Fruit fly (Drosophila melanogaster): ENCODE measurements around the gene CG10137.

CG10137 gene

DNA sequence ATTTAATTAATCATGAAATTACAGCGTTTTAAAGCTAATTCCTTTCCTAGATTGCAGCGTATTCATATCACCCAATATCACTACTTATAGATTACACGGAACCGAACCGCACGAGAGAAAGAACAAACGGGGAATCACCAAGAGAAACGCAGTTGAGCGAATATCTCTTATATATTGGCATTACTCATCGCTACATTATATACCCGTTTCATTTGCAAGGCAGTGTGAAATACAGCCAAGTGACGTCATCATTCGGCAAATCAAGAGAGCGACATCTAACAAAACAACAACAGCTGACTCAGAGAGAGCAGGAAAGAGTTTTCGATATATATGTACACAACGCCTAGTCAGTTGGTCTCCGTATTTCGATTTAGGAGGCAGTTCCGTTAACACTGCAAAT lies 21.7 kb downstream of the CG10137 start, which contains the start of gene Tep4:
Gene Tep4, plus strand, starts transcription at position 350 of the 400 bp plus-strand sequence.
- no peak for TF ChIP-seq psq (GFP tag; optimal IDR thresholded peaks at IDR 0.05)
- TF ChIP-seq Rel (GFP tag; optimal IDR thresholded peaks at IDR 0.05): peak; percentile 36
- TF ChIP-seq Rel (tag; optimal IDR thresholded peaks at IDR 0.05): peak; percentile 99
- peak; percentile 22 to 55 for TF ChIP-seq dl (GFP tag; optimal IDR thresholded peaks at IDR 0.05; ENCODE audit: insufficient read depth in 1 of 2, partially characterized antibody in 2 of 2)
- peak; percentile 35 for TF ChIP-seq Jra (GFP tag; optimal IDR thresholded peaks at IDR 0.05)

DNA sequence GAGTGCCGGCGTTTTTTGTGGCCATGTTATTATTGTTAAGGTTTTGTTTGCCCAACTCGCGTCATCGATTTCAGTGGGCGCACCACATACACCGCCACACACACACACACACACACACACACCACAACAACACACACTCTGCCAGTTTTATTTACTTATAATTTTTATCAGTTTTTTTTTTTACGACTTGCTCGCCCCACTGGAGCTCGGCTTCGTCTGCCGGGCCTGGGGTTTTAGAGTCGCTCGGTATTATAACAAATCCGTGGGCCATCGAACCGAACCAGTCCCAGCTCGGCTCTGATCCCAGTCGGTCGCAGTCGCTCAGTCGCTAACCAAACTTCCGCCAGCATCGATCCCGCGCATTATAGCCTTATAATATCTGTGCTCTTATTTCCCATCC lies 22.9 kb downstream of the CG10137 start:
- TF ChIP-seq Rel (GFP tag; optimal IDR thresholded peaks at IDR 0.05) (peak; percentile 17), Rel (tag; optimal IDR thresholded peaks at IDR 0.05) (peak; percentile 82), HLH106 (tag; optimal IDR thresholded peaks at IDR 0.05) (no peak), dmrt93B (GFP tag; optimal IDR thresholded peaks at IDR 0.05) (no peak), fru (GFP tag; optimal IDR thresholded peaks at IDR 0.05) (peak; percentile 56), ey (GFP tag; optimal IDR thresholded peaks at IDR 0.05) (no peak), Hr78 (GFP tag; optimal IDR thresholded peaks at IDR 0.05) (no peak), pan (optimal IDR thresholded peaks at IDR 0.05) (no peak), Myc (optimal IDR thresholded peaks at IDR 0.05) (no peak), brk (GFP tag; optimal IDR thresholded peaks at IDR 0.05) (no peak), Abd-B (GFP tag; optimal IDR thresholded peaks at IDR 0.05) (no peak), CrebA (GFP tag; optimal IDR thresholded peaks at IDR 0.05; ENCODE audit: borderline replicate concordance) (no peak), Jra (GFP tag; optimal IDR thresholded peaks at IDR 0.05) (peak; percentile 6), dl (GFP tag; optimal IDR thresholded peaks at IDR 0.05; ENCODE audit: insufficient read depth in 1 of 2, partially characterized antibody in 2 of 2) (no peak), sv (GFP tag; optimal IDR thresholded peaks at IDR 0.05) (no peak), rgr (GFP tag; optimal IDR thresholded peaks at IDR 0.05) (no peak), GATAd (GFP tag; optimal IDR thresholded peaks at IDR 0.05) (no peak), Mio (GFP tag; optimal IDR thresholded peaks at IDR 0.05) (no peak), usp (GFP tag; optimal IDR thresholded peaks at IDR 0.05) (no peak), jim (GFP tag; optimal IDR thresholded peaks at IDR 0.05) (no peak), dsf (GFP tag; optimal IDR thresholded peaks at IDR 0.05; ENCODE audit: borderline replicate concordance) (no peak), h (GFP tag; optimal IDR thresholded peaks at IDR 0.05) (peak; percentile 37), CG9705 (GFP tag; optimal IDR thresholded peaks at IDR 0.05) (no peak), lola (GFP tag; optimal IDR thresholded peaks at IDR 0.05) (no peak), N (GFP tag; optimal IDR thresholded peaks at IDR 0.05) (no peak), Hr83 (GFP tag; optimal IDR thresholded peaks at IDR 0.05; ENCODE audit: poor library complexity, severe bottlenecking) (peak; percentile 42), psq (GFP tag; optimal IDR thresholded peaks at IDR 0.05) (peak; percentile 49), br (GFP tag; optimal IDR thresholded peaks at IDR 0.05) (peak; percentile 64), Hnf4 (GFP tag; optimal IDR thresholded peaks at IDR 0.05) (no peak), tai (GFP tag; optimal IDR thresholded peaks at IDR 0.05) (no peak), OdsH (GFP tag; optimal IDR thresholded peaks at IDR 0.05) (peak; percentile 1), foxo (GFP tag; optimal IDR thresholded peaks at IDR 0.05) (no peak), Dfd (GFP tag; optimal IDR thresholded peaks at IDR 0.05) (no peak), Vsx2 (GFP tag; optimal IDR thresholded peaks at IDR 0.05; ENCODE audit: partially characterized antibody) (peak; percentile 16), woc (GFP tag; optimal IDR thresholded peaks at IDR 0.05) (no peak), sage (GFP tag; optimal IDR thresholded peaks at IDR 0.05) (no peak), Dif (GFP tag; optimal IDR thresholded peaks at IDR 0.05; ENCODE audit: partially characterized antibody) (peak; percentile 8), Sp1 (GFP tag; optimal IDR thresholded peaks at IDR 0.05) (no peak)
